Worm (Caenorhabditis elegans) whole organism, L2 larva: ENCODE results near the gene dlg-1.

Experiments used
- C34F6.9 ChIP-seq: fragments of 150-350 bp; optimal IDR thresholded peaks from 2 replicates; lab custom pipeline; 2014; ENCODE audit warnings: missing biosample characterization, missing genetic modification characterization
- F13H6.1 ChIP-seq: sonication (generic microtip); optimal IDR thresholded peaks from 2 replicates; lab custom pipeline; 2016; ENCODE audit warnings: missing genetic modification characterization, missing compliant biosample characterization
- R02D3.7 ChIP-seq: fragments of 150-350 bp; optimal IDR thresholded peaks from 2 replicates; lab custom pipeline; 2014; ENCODE audit warnings: missing biosample characterization, missing genetic modification characterization
- Y55F3AM.14 ChIP-seq: fragments of 200-800 bp; sonication (Bioruptor generic); optimal IDR thresholded peaks from 2 replicates; lab custom pipeline; 2018; ENCODE audit warnings: mild to moderate bottlenecking, missing genetic modification characterization, missing compliant biosample characterization
- ZK546.5 ChIP-seq: sonication (generic microtip); optimal IDR thresholded peaks from 2 replicates; lab custom pipeline; 2017; ENCODE audit warnings: missing biosample characterization, missing genetic modification characterization
- alr-1 ChIP-seq: fragments of 150-350 bp; optimal IDR thresholded peaks from 2 replicates; lab custom pipeline; 2014; ENCODE audit warnings: missing biosample characterization, missing genetic modification characterization
- aly-2 ChIP-seq: fragments of 150-350 bp; optimal IDR thresholded peaks from 2 replicates; lab custom pipeline; 2014; ENCODE audit warnings: missing biosample characterization, missing genetic modification characterization
- ama-1 ChIP-seq: fragments of 150-350 bp; optimal IDR thresholded peaks from 2 replicates; lab custom pipeline; 2018; ENCODE audit warnings: inconsistent platforms
- blmp-1 ChIP-seq: sonication (generic microtip); optimal IDR thresholded peaks from 2 replicates; lab custom pipeline; 2017; ENCODE audit warnings: missing genetic modification characterization, mild to moderate bottlenecking, missing compliant biosample characterization, antibody characterized with exemption, moderate library complexity; ENCODE audit not compliant: insufficient read depth
- ceh-16 ChIP-seq: fragments of 150-350 bp; optimal IDR thresholded peaks from 2 replicates; lab custom pipeline; 2014; ENCODE audit warnings: missing biosample characterization, missing genetic modification characterization
- ceh-82 ChIP-seq: fragments of 150-350 bp; optimal IDR thresholded peaks from 2 replicates; lab custom pipeline; 2014; ENCODE audit warnings: missing biosample characterization, missing genetic modification characterization
- crh-2 ChIP-seq: sonication (generic microtip); optimal IDR thresholded peaks from 2 replicates; lab custom pipeline; 2017; ENCODE audit warnings: missing biosample characterization, missing genetic modification characterization
- dmd-4 ChIP-seq: sonication (generic microtip); optimal IDR thresholded peaks from 2 replicates; lab custom pipeline; 2017; ENCODE audit warnings: missing biosample characterization, missing genetic modification characterization
- egl-27 ChIP-seq: sonication (generic microtip); optimal IDR thresholded peaks from 3 replicates; lab custom pipeline; 2017; ENCODE audit warnings: missing biosample characterization, missing genetic modification reagents, missing genetic modification characterization
- elt-1 ChIP-seq: fragments of 150-350 bp; optimal IDR thresholded peaks from 2 replicates; lab custom pipeline; 2014; ENCODE audit warnings: missing biosample characterization, missing genetic modification characterization
- elt-3 ChIP-seq: sonication (generic microtip); optimal IDR thresholded peaks from 2 replicates; lab custom pipeline; 2017; ENCODE audit warnings: missing biosample characterization, missing genetic modification characterization
- fos-1 ChIP-seq: fragments of 150-350 bp; optimal IDR thresholded peaks from 2 replicates; lab custom pipeline; 2014; ENCODE audit warnings: missing biosample characterization, missing genetic modification characterization
- gmeb-1 ChIP-seq: fragments of 150-350 bp; optimal IDR thresholded peaks from 2 replicates; lab custom pipeline; 2014; ENCODE audit warnings: missing biosample characterization, missing genetic modification characterization
- lin-11 ChIP-seq: fragments of 150-350 bp; sonication (generic microtip); optimal IDR thresholded peaks from 2 replicates; lab custom pipeline; 2014; ENCODE audit warnings: missing biosample characterization, missing genetic modification characterization, inconsistent platforms, mixed read lengths
- lin-13 ChIP-seq: fragments of 150-350 bp; optimal IDR thresholded peaks from 2 replicates; lab custom pipeline; 2014; ENCODE audit warnings: missing biosample characterization, missing genetic modification reagents, missing genetic modification characterization
- lin-39 ChIP-seq: fragments of 150-350 bp; optimal IDR thresholded peaks from 2 replicates; lab custom pipeline; 2014; ENCODE audit warnings: missing biosample characterization, missing genetic modification reagents, missing genetic modification characterization
- lsy-2 ChIP-seq, 2 experiments: fragments of 150-350 bp in 1 of 2; sonication (generic microtip) in 1 of 2; optimal IDR thresholded peaks; 2 replicates each; lab custom pipeline; 2014 to 2017; ENCODE audit warnings: missing biosample characterization in 2 of 2, missing genetic modification characterization in 2 of 2
- mab-5 ChIP-seq: fragments of 150-350 bp; optimal IDR thresholded peaks from 2 replicates; lab custom pipeline; 2014; ENCODE audit warnings: missing biosample characterization, missing genetic modification characterization
- mbf-1 ChIP-seq: sonication (generic microtip); optimal IDR thresholded peaks from 2 replicates; lab custom pipeline; 2017; ENCODE audit warnings: missing biosample characterization, missing genetic modification characterization
- mdl-1 ChIP-seq, 2 experiments: fragments of 150-350 bp in 1 of 2; sonication (generic microtip) in 1 of 2; optimal IDR thresholded peaks; 2 replicates each; lab custom pipeline; 2017; ENCODE audit warnings: missing biosample characterization in 2 of 2, missing genetic modification characterization in 2 of 2
- nhr-10 ChIP-seq: sonication (generic microtip); optimal IDR thresholded peaks from 2 replicates; lab custom pipeline; 2017; ENCODE audit warnings: missing biosample characterization, missing genetic modification characterization
- nhr-11 ChIP-seq: fragments of 150-350 bp; optimal IDR thresholded peaks from 2 replicates; lab custom pipeline; 2014; ENCODE audit warnings: missing biosample characterization, missing genetic modification characterization
- nhr-12 ChIP-seq: fragments of 150-350 bp; optimal IDR thresholded peaks from 2 replicates; lab custom pipeline; 2014; ENCODE audit warnings: missing biosample characterization, missing genetic modification characterization
- nhr-129 ChIP-seq: fragments of 150-350 bp; optimal IDR thresholded peaks from 2 replicates; lab custom pipeline; 2014; ENCODE audit warnings: missing biosample characterization, missing genetic modification characterization
- nhr-21 ChIP-seq: fragments of 150-350 bp; optimal IDR thresholded peaks from 2 replicates; lab custom pipeline; 2014; ENCODE audit warnings: missing biosample characterization, missing genetic modification characterization
- nhr-23 ChIP-seq: fragments of 150-350 bp; optimal IDR thresholded peaks from 2 replicates; lab custom pipeline; 2014; ENCODE audit warnings: missing biosample characterization, missing genetic modification reagents, missing genetic modification characterization
- nhr-237 ChIP-seq: fragments of 150-350 bp; optimal IDR thresholded peaks from 2 replicates; lab custom pipeline; 2014; ENCODE audit warnings: missing biosample characterization, missing genetic modification characterization
- nhr-25 ChIP-seq: fragments of 150-350 bp; sonication (generic microtip); optimal IDR thresholded peaks from 3 replicates; lab custom pipeline; 2014; ENCODE audit warnings: missing biosample characterization, missing genetic modification characterization
- nhr-6 ChIP-seq: fragments of 150-350 bp; optimal IDR thresholded peaks from 2 replicates; lab custom pipeline; 2014; ENCODE audit warnings: missing biosample characterization, missing genetic modification characterization
- nhr-77 ChIP-seq: fragments of 150-350 bp; optimal IDR thresholded peaks from 2 replicates; lab custom pipeline; 2014; ENCODE audit warnings: missing biosample characterization, missing genetic modification characterization
- peb-1 ChIP-seq: fragments of 150-350 bp; optimal IDR thresholded peaks from 2 replicates; lab custom pipeline; 2014; ENCODE audit warnings: missing biosample characterization, missing genetic modification characterization
- sem-4 ChIP-seq: fragments of 150-350 bp; optimal IDR thresholded peaks from 2 replicates; lab custom pipeline; 2014; ENCODE audit warnings: missing biosample characterization, missing genetic modification reagents, missing genetic modification characterization
- skn-1 ChIP-seq: sonication (generic microtip); optimal IDR thresholded peaks from 2 replicates; lab custom pipeline; 2017; ENCODE audit warnings: missing biosample characterization, missing genetic modification characterization
- sma-3 ChIP-seq: sonication (generic microtip); optimal IDR thresholded peaks from 2 replicates; lab custom pipeline; 2016; ENCODE audit warnings: missing genetic modification reagents, missing genetic modification characterization, missing compliant biosample characterization
- sma-9 ChIP-seq, 2 experiments: fragments of 150-350 bp in 1 of 2; sonication (generic microtip) in 1 of 2; optimal IDR thresholded peaks; 2 replicates each; lab custom pipeline; 2014 to 2016; ENCODE audit warnings: missing genetic modification characterization in 2 of 2, mild to moderate bottlenecking in 1 of 2, missing biosample characterization in 1 of 2, missing compliant biosample characterization in 1 of 2, missing genetic modification reagents in 1 of 2, moderate library complexity in 1 of 2
- snpc-4 ChIP-seq: fragments of 150-350 bp; optimal IDR thresholded peaks from 2 replicates; lab custom pipeline; 2014; ENCODE audit warnings: missing biosample characterization, missing genetic modification characterization
- unc-39 ChIP-seq: fragments of 150-350 bp; optimal IDR thresholded peaks from 2 replicates; lab custom pipeline; 2014; ENCODE audit warnings: missing biosample characterization, missing genetic modification characterization
- unc-55 ChIP-seq: fragments of 150-350 bp; sonication (generic microtip); optimal IDR thresholded peaks from 3 replicates; lab custom pipeline; 2014; ENCODE audit warnings: missing biosample characterization, missing genetic modification reagents, missing genetic modification characterization
- unc-62 ChIP-seq: fragments of 150-350 bp; optimal IDR thresholded peaks from 2 replicates; lab custom pipeline; 2014; ENCODE audit warnings: missing biosample characterization, missing genetic modification reagents, missing genetic modification characterization
- zag-1 ChIP-seq: fragments of 150-350 bp; optimal IDR thresholded peaks from 2 replicates; lab custom pipeline; 2014; ENCODE audit warnings: missing biosample characterization, missing genetic modification characterization
- ztf-1 ChIP-seq: fragments of 200-800 bp; sonication (Bioruptor generic); conservative IDR thresholded peaks from 2 replicates; pipeline ENCODE4 v1.3.6; 2022; ENCODE audit warnings: missing genetic modification characterization, missing compliant biosample characterization
- ztf-11 ChIP-seq: sonication (generic microtip); optimal IDR thresholded peaks from 2 replicates; lab custom pipeline; 2017; ENCODE audit warnings: missing biosample characterization, missing genetic modification characterization
- ztf-4 ChIP-seq: fragments of 150-350 bp; optimal IDR thresholded peaks from 2 replicates; lab custom pipeline; 2014; ENCODE audit warnings: missing biosample characterization, missing genetic modification characterization

The dlg-1 gene

ce11 chrX:5470111-5470745, 9.3 kb upstream of the dlg-1 start:
- TF ChIP-seq sma-9 (GFP tag; optimal IDR thresholded peaks at IDR 0.05; lab: Kevin White, UChicago): no peak
- TF ChIP-seq sma-9 (tag; optimal IDR thresholded peaks at IDR 0.05; lab: Kevin White, UChicago): no peak
- no peak for TF ChIP-seq nhr-21
- peak; percentile 4 for TF ChIP-seq blmp-1 (tag; lab: Kevin White, UChicago)
- TF ChIP-seq, all 48 proteins: peak for 1

ce11 chrX:5475164-5475576, 4.3 kb upstream of the dlg-1 start:
- no peak for TF ChIP-seq elt-3
- TF ChIP-seq F13H6.1 (tag; lab: Kevin White, UChicago): peak; percentile 84
- peak; percentile 42 for TF ChIP-seq sem-4 (tag; lab: Kevin White, UChicago)
- peak; percentile 66 for TF ChIP-seq nhr-21
- TF ChIP-seq aly-2 (tag; lab: Kevin White, UChicago): no peak
- peak; percentile 82 for TF ChIP-seq ceh-16
- TF ChIP-seq nhr-129 (tag; lab: Kevin White, UChicago): peak; percentile 96
- TF ChIP-seq ztf-11: no peak
- peak; percentile 87 for TF ChIP-seq nhr-25 (tag; lab: Kevin White, UChicago)
- peak; percentile 86 for TF ChIP-seq sma-9 (GFP tag; optimal IDR thresholded peaks at IDR 0.05; lab: Kevin White, UChicago)
- no peak for TF ChIP-seq sma-9 (tag; optimal IDR thresholded peaks at IDR 0.05; lab: Kevin White, UChicago)
- no peak for TF ChIP-seq R02D3.7 (tag; lab: Kevin White, UChicago)
- TF ChIP-seq nhr-6 (tag; lab: Kevin White, UChicago): peak; percentile 70
- no peak for TF ChIP-seq elt-1
- no peak for TF ChIP-seq nhr-23 (tag; lab: Kevin White, UChicago)
- TF ChIP-seq peb-1 (tag; lab: Kevin White, UChicago): peak; percentile 69
- TF ChIP-seq lin-39 (tag; lab: Kevin White, UChicago): no peak
- TF ChIP-seq lin-13 (GFP tag; lab: Kevin White, UChicago): peak; percentile 25
- no peak for TF ChIP-seq ama-1
- no peak for TF ChIP-seq dmd-4
- TF ChIP-seq mdl-1 (tag; optimal IDR thresholded peaks at IDR 0.05; lab: Kevin White, UChicago): peak in 1 of 2 experiments; percentile 24
- no peak for TF ChIP-seq ztf-4 (tag; lab: Kevin White, UChicago)
- TF ChIP-seq mab-5 (tag; lab: Kevin White, UChicago): no peak
- no peak for TF ChIP-seq mbf-1 (tag; lab: Kevin White, UChicago)
- TF ChIP-seq egl-27 (tag; lab: Kevin White, UChicago): peak; percentile 58
- TF ChIP-seq nhr-10: no peak
- no peak for TF ChIP-seq nhr-11 (tag; lab: Kevin White, UChicago)
- TF ChIP-seq blmp-1 (tag; lab: Kevin White, UChicago): peak; percentile 81
- no peak for TF ChIP-seq ZK546.5 (tag; lab: Kevin White, UChicago)
- TF ChIP-seq C34F6.9 (tag; lab: Kevin White, UChicago): peak; percentile 62
- peak; percentile 80 for TF ChIP-seq crh-2
- no peak for TF ChIP-seq unc-62 (GFP tag; lab: Kevin White, UChicago)
- no peak for TF ChIP-seq skn-1
- TF ChIP-seq ceh-82 (tag; lab: Kevin White, UChicago): no peak
- peak; percentile 32 for TF ChIP-seq snpc-4 (tag; lab: Kevin White, UChicago)
- TF ChIP-seq gmeb-1 (tag; lab: Kevin White, UChicago): peak; percentile 33
- TF ChIP-seq sma-3 (GFP tag; lab: Kevin White, UChicago): peak; percentile 85
- TF ChIP-seq ztf-1: no peak
- peak; percentile 10 for TF ChIP-seq Y55F3AM.14
- peak in 1 of 2 experiments; percentile 51 for TF ChIP-seq lsy-2 (tag; optimal IDR thresholded peaks at IDR 0.05; lab: Kevin White, UChicago)
- TF ChIP-seq nhr-77 (tag; lab: Kevin White, UChicago): no peak
- no peak for TF ChIP-seq zag-1
- peak; percentile 20 for TF ChIP-seq lin-11 (tag; lab: Kevin White, UChicago)
- no peak for TF ChIP-seq nhr-237 (tag; lab: Kevin White, UChicago)
- no peak for TF ChIP-seq unc-39
- TF ChIP-seq fos-1: peak; percentile 85
- TF ChIP-seq nhr-12 (tag; lab: Kevin White, UChicago): no peak
- TF ChIP-seq alr-1 (tag; lab: Kevin White, UChicago): no peak
- TF ChIP-seq unc-55 (GFP tag; lab: Kevin White, UChicago): no peak
